Worm (Caenorhabditis elegans) whole organism, young adult: Measurements from ENCODE around the gene C56G2.9.

Experiments used
- B0261.1 ChIP-seq: sonication (generic microtip); optimal IDR thresholded peaks from 2 replicates; lab custom pipeline; 2016; ENCODE audit warnings: mild to moderate bottlenecking, missing genetic modification characterization, moderate library complexity, missing compliant biosample characterization
- C17E4.6 ChIP-seq: fragments of 200-800 bp; sonication (Bioruptor generic); IDR thresholded peaks from 2 replicates; pipeline ENCODE4 v1.3.6; 2022; ENCODE audit warnings: missing genetic modification reagents, missing genetic modification characterization, missing compliant biosample characterization
- F10E7.11 ChIP-seq: sonication (generic microtip); optimal IDR thresholded peaks from 2 replicates; lab custom pipeline; 2017; ENCODE audit warnings: mild to moderate bottlenecking, missing genetic modification characterization, moderate library complexity, missing compliant biosample characterization
- F22D6.2 ChIP-seq: sonication (generic microtip); optimal IDR thresholded peaks from 2 replicates; lab custom pipeline; 2016; ENCODE audit warnings: mild to moderate bottlenecking, missing genetic modification characterization, missing compliant biosample characterization
- F33H1.4 ChIP-seq: fragments of 200-800 bp; sonication (Bioruptor generic); IDR thresholded peaks from 2 replicates; pipeline ENCODE4 v1.3.6; 2022; ENCODE audit warnings: missing genetic modification reagents, missing genetic modification characterization, missing compliant biosample characterization
- F49E8.2 ChIP-seq: sonication (generic microtip); optimal IDR thresholded peaks from 3 replicates; lab custom pipeline; 2017; ENCODE audit warnings: missing genetic modification characterization, mild to moderate bottlenecking, missing compliant biosample characterization, antibody characterized with exemption, moderate library complexity; ENCODE audit not compliant: insufficient read depth
- F52B5.7 ChIP-seq: sonication (generic microtip); optimal IDR thresholded peaks from 2 replicates; lab custom pipeline; 2016; ENCODE audit warnings: mild to moderate bottlenecking, missing genetic modification characterization, missing compliant biosample characterization
- F55B11.4 ChIP-seq: sonication (generic microtip); optimal IDR thresholded peaks from 2 replicates; lab custom pipeline; 2016; ENCODE audit warnings: missing compliant biosample characterization, missing genetic modification characterization, borderline replicate concordance; ENCODE audit not compliant: insufficient read depth
- Y53F4B.3 ChIP-seq: fragments of 200-800 bp; sonication (Bioruptor generic); IDR thresholded peaks from 2 replicates; pipeline ENCODE4 v1.3.6; 2022; ENCODE audit warnings: missing genetic modification reagents, missing genetic modification characterization, missing compliant biosample characterization
- Y53G8AR.9 ChIP-seq: fragments of 200-800 bp; sonication (Bioruptor generic); conservative IDR thresholded peaks from 2 replicates; pipeline ENCODE4 v1.3.6; 2022; ENCODE audit warnings: missing genetic modification reagents, missing genetic modification characterization, missing compliant biosample characterization
- Y95B8A.8 ChIP-seq: fragments of 200-800 bp; sonication (Bioruptor generic); IDR thresholded peaks from 2 replicates; pipeline ENCODE4 v1.3.6; 2022; ENCODE audit warnings: missing genetic modification reagents, missing genetic modification characterization, missing compliant biosample characterization
- akir-1 ChIP-seq: fragments of 200-800 bp; sonication (Bioruptor generic); optimal IDR thresholded peaks from 2 replicates; lab custom pipeline; 2018; ENCODE audit warnings: mild to moderate bottlenecking, missing genetic modification characterization, moderate library complexity, missing compliant biosample characterization
- atf-7 ChIP-seq: sonication (generic microtip); optimal IDR thresholded peaks from 2 replicates; lab custom pipeline; 2017; ENCODE audit warnings: mild to moderate bottlenecking, missing genetic modification characterization, missing compliant biosample characterization
- athp-1 ChIP-seq: sonication (generic microtip); optimal IDR thresholded peaks from 2 replicates; lab custom pipeline; 2017; ENCODE audit warnings: mild to moderate bottlenecking, missing genetic modification characterization, missing compliant biosample characterization
- bed-2 ChIP-seq: fragments of 200-800 bp; sonication (Bioruptor generic); IDR thresholded peaks from 2 replicates; pipeline ENCODE4 v1.3.6; 2022; ENCODE audit warnings: missing genetic modification reagents, missing genetic modification characterization, missing compliant biosample characterization
- cebp-1 ChIP-seq, 2 experiments: fragments of 200-800 bp in 1 of 2; sonication (Bioruptor generic) in 1 of 2; sonication (generic microtip) in 1 of 2; IDR thresholded peaks in 1 of 2; optimal IDR thresholded peaks in 1 of 2; 2 replicates each; pipeline versions ENCODE4 v1.3.6 to Lab custom; 2017 to 2022; ENCODE audit warnings: missing compliant biosample characterization in 2 of 2, missing genetic modification characterization in 2 of 2, mild to moderate bottlenecking in 1 of 2, missing genetic modification reagents in 1 of 2, moderate library complexity in 1 of 2
- ceh-27 ChIP-seq: fragments of 200-800 bp; sonication (Bioruptor generic); optimal IDR thresholded peaks from 2 replicates; lab custom pipeline; 2018; ENCODE audit warnings: mild to moderate bottlenecking, missing genetic modification characterization, moderate library complexity, missing compliant biosample characterization
- chd-7 ChIP-seq: sonication (generic microtip); optimal IDR thresholded peaks from 2 replicates; lab custom pipeline; 2016; ENCODE audit warnings: mild to moderate bottlenecking, missing genetic modification characterization, moderate library complexity, missing compliant biosample characterization
- hmg-20 ChIP-seq: fragments of 200-800 bp; sonication (Bioruptor generic); IDR thresholded peaks from 2 replicates; pipeline ENCODE4 v1.3.6; 2022; ENCODE audit warnings: missing genetic modification reagents, missing genetic modification characterization, missing compliant biosample characterization
- hsf-1 ChIP-seq: fragments of 200-800 bp; sonication (Bioruptor generic); IDR thresholded peaks from 2 replicates; pipeline ENCODE4 v1.3.6; 2022; ENCODE audit warnings: missing genetic modification reagents, missing genetic modification characterization, missing compliant biosample characterization
- lin-35 ChIP-seq, 3 experiments: fragments of 150-350 bp in 2 of 3; sonication (generic microtip) in 1 of 3; optimal IDR thresholded peaks; 2 replicates each; lab custom pipeline; 2014 to 2018; ENCODE audit warnings: missing biosample characterization in 3 of 3, missing genetic modification characterization in 3 of 3, missing genetic modification reagents in 3 of 3
- lin-40 ChIP-seq: sonication (generic microtip); optimal IDR thresholded peaks from 2 replicates; lab custom pipeline; 2016; ENCODE audit warnings: missing genetic modification characterization, mild to moderate bottlenecking, missing compliant biosample characterization, missing genotype, missing genetic modification reagents
- lir-1 ChIP-seq: fragments of 200-800 bp; sonication (Bioruptor generic); conservative IDR thresholded peaks from 2 replicates; pipeline ENCODE4 v1.3.6; 2022; ENCODE audit warnings: missing genetic modification reagents, missing genetic modification characterization, missing compliant biosample characterization
- lsy-27 ChIP-seq: sonication (generic microtip); optimal IDR thresholded peaks from 2 replicates; lab custom pipeline; 2017; ENCODE audit warnings: missing genetic modification characterization, mild to moderate bottlenecking, missing compliant biosample characterization, antibody characterized with exemption, missing genotype, borderline replicate concordance; ENCODE audit not compliant: insufficient read depth
- madf-6 ChIP-seq: fragments of 200-800 bp; sonication (Bioruptor generic); IDR thresholded peaks from 2 replicates; pipeline ENCODE4 v1.3.6; 2022; ENCODE audit warnings: missing genetic modification reagents, missing genetic modification characterization, missing compliant biosample characterization
- nfya-1 ChIP-seq: sonication (generic microtip); optimal IDR thresholded peaks from 2 replicates; lab custom pipeline; 2017; ENCODE audit warnings: antibody characterized with exemption, missing compliant biosample characterization, missing genetic modification characterization, borderline replicate concordance; ENCODE audit not compliant: insufficient read depth
- nfyb-1 ChIP-seq: fragments of 200-800 bp; sonication (Bioruptor generic); IDR thresholded peaks from 2 replicates; pipeline ENCODE4 v1.3.6; 2022; ENCODE audit warnings: missing genetic modification reagents, missing genetic modification characterization, missing compliant biosample characterization
- nhr-80 ChIP-seq: sonication (generic microtip); optimal IDR thresholded peaks from 2 replicates; lab custom pipeline; 2016; ENCODE audit warnings: missing genetic modification characterization, missing compliant biosample characterization
- pbrm-1 ChIP-seq: fragments of 200-800 bp; sonication (Bioruptor generic); IDR thresholded peaks from 2 replicates; pipeline ENCODE4 v1.3.6; 2022; ENCODE audit warnings: missing genetic modification reagents, missing genetic modification characterization, missing compliant biosample characterization
- repo-1 ChIP-seq: sonication (generic microtip); optimal IDR thresholded peaks from 2 replicates; lab custom pipeline; 2017; ENCODE audit warnings: mild to moderate bottlenecking, missing genetic modification characterization, missing compliant biosample characterization
- snpc-1.1 ChIP-seq: sonication (generic microtip); optimal IDR thresholded peaks from 2 replicates; lab custom pipeline; 2017; ENCODE audit warnings: missing genetic modification characterization, mild to moderate bottlenecking, missing compliant biosample characterization, antibody characterized with exemption, moderate library complexity, missing genotype, missing genetic modification reagents; ENCODE audit not compliant: insufficient read depth
- tbp1 ChIP-seq: fragments of 200-800 bp; sonication (Bioruptor generic); optimal IDR thresholded peaks from 2 replicates; lab custom pipeline; 2018; ENCODE audit warnings: mild to moderate bottlenecking, missing genetic modification characterization, missing compliant biosample characterization
- zfh-2 ChIP-seq: fragments of 200-800 bp; sonication (Bioruptor generic); conservative IDR thresholded peaks from 2 replicates; pipeline ENCODE4 v1.3.6; 2022; ENCODE audit warnings: missing genetic modification reagents, missing genetic modification characterization, missing compliant biosample characterization
- ztf-26 ChIP-seq: sonication (generic microtip); optimal IDR thresholded peaks from 2 replicates; lab custom pipeline; 2017; ENCODE audit warnings: missing genetic modification characterization, missing compliant biosample characterization

Gene C56G2.9

ce11 chrIII:6351438-6351837, 8.3 kb upstream of the C56G2.9 start:
- TF ChIP-seq Y95B8A.8 (no peak), zfh-2 (GFP tag; lab: Robert Waterston, UW) (0 out of 2 replicates have a peak, but pooled peaks have one; percentile 19), nfya-1 (tag; lab: Kevin White, UChicago) (no peak), F49E8.2 (tag; lab: Kevin White, UChicago) (no peak), B0261.1 (tag; lab: Kevin White, UChicago) (no peak), F10E7.11 (tag; lab: Kevin White, UChicago) (no peak), lsy-27 (tag; lab: Kevin White, UChicago) (no peak)

- TF ChIP-seq F49E8.2 (tag; lab: Kevin White, UChicago) (no peak), F22D6.2 (no peak), lir-1 (GFP tag; lab: Robert Waterston, UW) (no peak), F55B11.4 (no peak), Y53F4B.3 (GFP tag; lab: Robert Waterston, UW) (no peak), lin-40 (tag; lab: Kevin White, UChicago) (no peak), snpc-1.1 (tag; lab: Kevin White, UChicago) (no peak)
These were observed 7.3 kb upstream of the C56G2.9 start for ce11 chrIII:6350424-6350823.

ce11 chrIII:6348578-6348977, 5.4 kb upstream of the C56G2.9 start:
- peak; percentile 42; the same call in 1 of the 2 replicates for TF ChIP-seq zfh-2 (GFP tag; lab: Robert Waterston, UW)
- no peak for TF ChIP-seq akir-1 (GFP tag; lab: Kevin White, UChicago)
- TF ChIP-seq athp-1 (tag; lab: Kevin White, UChicago), result no peak
- TF ChIP-seq F10E7.11 (tag; lab: Kevin White, UChicago), result peak; percentile 27
- TF ChIP-seq madf-6 (GFP tag; lab: Robert Waterston, UW), result peak; percentile 34; the same call in 1 of the 2 replicates
- TF ChIP-seq cebp-1 (GFP tag; IDR thresholded peaks at IDR 0.05; lab: Robert Waterston, UW), result no peak
- peak; percentile 30 for TF ChIP-seq cebp-1 (tag; optimal IDR thresholded peaks at IDR 0.05; lab: Kevin White, UChicago)
- TF ChIP-seq snpc-1.1 (tag; lab: Kevin White, UChicago), result no peak
- TF ChIP-seq lin-35 (GFP tag; optimal IDR thresholded peaks at IDR 0.05; lab: Kevin White, UChicago), result peak in 1 of 3 experiments; percentile 11
- no peak for TF ChIP-seq bed-2 (GFP tag; lab: Robert Waterston, UW)
- peak; percentile 52 for TF ChIP-seq chd-7 (tag; lab: Kevin White, UChicago)
- peak; percentile 57 for TF ChIP-seq ceh-27 (GFP tag; lab: Kevin White, UChicago)
- 0 out of 2 replicates have a peak, but pooled peaks have one; percentile 15 for TF ChIP-seq pbrm-1
- no peak for TF ChIP-seq C17E4.6 (GFP tag; lab: Robert Waterston, UW)
- TF ChIP-seq lin-40 (tag; lab: Kevin White, UChicago), result peak; percentile 26
- TF ChIP-seq hmg-20 (GFP tag; lab: Robert Waterston, UW), result no peak
- TF ChIP-seq atf-7 (tag; lab: Kevin White, UChicago), result peak; percentile 75
- 0 out of 2 replicates have a peak, but pooled peaks have one; percentile 38 for TF ChIP-seq hsf-1 (GFP tag; lab: Robert Waterston, UW)
- no peak for TF ChIP-seq lir-1 (GFP tag; lab: Robert Waterston, UW)

ce11 chrIII:6345968-6346498, 2.9 kb upstream of the C56G2.9 start, which contains the start of the genes trmt-10C.2 and C56G2.22:
TSS of gene trmt-10C.2 (plus strand) at chrIII:6346281.
TSS of gene C56G2.22 (plus strand) at chrIII:6346448.
- TF ChIP-seq F33H1.4 (GFP tag; lab: Robert Waterston, UW), result no peak
- no peak for TF ChIP-seq ztf-26 (tag; lab: Kevin White, UChicago)
- peak; percentile 23 for TF ChIP-seq nhr-80 (tag; lab: Kevin White, UChicago)
- TF ChIP-seq repo-1, result no peak
- TF ChIP-seq F52B5.7, result no peak
- no peak for TF ChIP-seq nfyb-1 (GFP tag; lab: Robert Waterston, UW)
- TF ChIP-seq tbp1, result no peak
- 0 out of 2 replicates have a peak, but pooled peaks have one; percentile 49 for TF ChIP-seq Y53G8AR.9 (GFP tag; lab: Robert Waterston, UW)
